Worm (Caenorhabditis elegans) whole organism, late embryonic: ENCODE data around the gene F22E5.13.
"Not testable (repeated sequence)": the region's sequence is repeated elsewhere in the genome, so short reads cannot be mapped to it uniquely, and the experiment has no call there.

Source experiments
- K02D7.2 ChIP-seq: sonication (generic microtip); optimal IDR thresholded peaks from 2 replicates; lab custom pipeline; 2017; ENCODE audit warnings: mild to moderate bottlenecking, missing genetic modification characterization, missing compliant biosample characterization
- K09A11.1 ChIP-seq: sonication (generic microtip); optimal IDR thresholded peaks from 2 replicates; lab custom pipeline; 2017; ENCODE audit warnings: antibody characterized with exemption, mild to moderate bottlenecking, missing genetic modification characterization, missing compliant biosample characterization; ENCODE audit not compliant: insufficient read depth
- Y22D7AL.16 ChIP-seq: sonication (generic microtip); optimal IDR thresholded peaks from 2 replicates; lab custom pipeline; 2016; ENCODE audit warnings: missing genetic modification characterization, missing compliant biosample characterization
- ahr-1 ChIP-seq: sonication (generic microtip); optimal IDR thresholded peaks from 2 replicates; lab custom pipeline; 2016; ENCODE audit warnings: missing genetic modification characterization, missing compliant biosample characterization
- ama-1 ChIP-seq: fragments of 150-350 bp; optimal IDR thresholded peaks from 2 replicates; lab custom pipeline; 2014
- ceh-14 ChIP-seq: sonication (generic microtip); optimal IDR thresholded peaks from 2 replicates; lab custom pipeline; 2016; ENCODE audit warnings: missing genotype, missing genetic modification characterization, missing compliant biosample characterization
- ceh-2 ChIP-seq: sonication (generic microtip); optimal IDR thresholded peaks from 2 replicates; lab custom pipeline; 2016; ENCODE audit warnings: missing genotype, missing genetic modification characterization, missing compliant biosample characterization
- ceh-31 ChIP-seq: sonication (generic microtip); optimal IDR thresholded peaks from 2 replicates; lab custom pipeline; 2016; ENCODE audit warnings: missing genetic modification characterization, missing compliant biosample characterization
- ceh-48 ChIP-seq: sonication (generic microtip); optimal IDR thresholded peaks from 2 replicates; lab custom pipeline; 2016; ENCODE audit warnings: missing genetic modification characterization, inconsistent platforms, missing compliant biosample characterization
- ceh-6 ChIP-seq: fragments of 200-800 bp; sonication (Bioruptor generic); optimal IDR thresholded peaks from 2 replicates; lab custom pipeline; 2018; ENCODE audit warnings: mild to moderate bottlenecking, missing genetic modification characterization, missing compliant biosample characterization
- ceh-9 ChIP-seq: sonication (generic microtip); optimal IDR thresholded peaks from 2 replicates; lab custom pipeline; 2016; ENCODE audit warnings: mild to moderate bottlenecking, missing genetic modification characterization, inconsistent platforms, missing compliant biosample characterization
- dmd-4 ChIP-seq: sonication (generic microtip); optimal IDR thresholded peaks from 2 replicates; lab custom pipeline; 2016; ENCODE audit warnings: borderline replicate concordance, missing genetic modification characterization, missing compliant biosample characterization
- dve-1 ChIP-seq: sonication (generic microtip); optimal IDR thresholded peaks from 2 replicates; lab custom pipeline; 2017; ENCODE audit warnings: antibody characterized with exemption, mild to moderate bottlenecking, missing genetic modification characterization, missing compliant biosample characterization
- elt-2 ChIP-seq: sonication (generic microtip); optimal IDR thresholded peaks from 2 replicates; lab custom pipeline; 2016; ENCODE audit warnings: missing genetic modification reagents, missing genetic modification characterization, missing compliant biosample characterization
- elt-4 ChIP-seq: sonication (generic microtip); optimal IDR thresholded peaks from 2 replicates; lab custom pipeline; 2016; ENCODE audit warnings: missing genetic modification characterization, missing compliant biosample characterization
- eyg-1 ChIP-seq: sonication (generic microtip); optimal IDR thresholded peaks from 2 replicates; lab custom pipeline; 2016; ENCODE audit warnings: missing genotype, missing genetic modification characterization, missing compliant biosample characterization
- fax-1 ChIP-seq: sonication (generic microtip); optimal IDR thresholded peaks from 2 replicates; lab custom pipeline; 2016; ENCODE audit warnings: missing genotype, missing genetic modification characterization, missing compliant biosample characterization
- fkh-10 ChIP-seq: fragments of 150-350 bp; optimal IDR thresholded peaks from 2 replicates; lab custom pipeline; 2014; ENCODE audit warnings: missing biosample characterization, missing genetic modification reagents, missing genetic modification characterization
- fkh-6 ChIP-seq: sonication (generic microtip); optimal IDR thresholded peaks from 2 replicates; lab custom pipeline; 2016; ENCODE audit warnings: missing genetic modification characterization, missing compliant biosample characterization
- hlh-6 ChIP-seq: sonication (generic microtip); optimal IDR thresholded peaks from 2 replicates; lab custom pipeline; 2016; ENCODE audit warnings: missing genotype, missing genetic modification characterization, missing compliant biosample characterization
- hlh-8 ChIP-seq: sonication (generic microtip); optimal IDR thresholded peaks from 2 replicates; lab custom pipeline; 2016; ENCODE audit warnings: missing genotype, missing genetic modification characterization, missing compliant biosample characterization
- madf-2 ChIP-seq: sonication (generic microtip); optimal IDR thresholded peaks from 2 replicates; lab custom pipeline; 2017; ENCODE audit warnings: missing genetic modification characterization, missing compliant biosample characterization
- mec-3 ChIP-seq: sonication (generic microtip); optimal IDR thresholded peaks from 2 replicates; lab custom pipeline; 2016; ENCODE audit warnings: borderline replicate concordance, missing genetic modification characterization, missing compliant biosample characterization
- nfya-1 ChIP-seq: sonication (generic microtip); optimal IDR thresholded peaks from 2 replicates; lab custom pipeline; 2017; ENCODE audit warnings: missing genetic modification characterization, mild to moderate bottlenecking, missing compliant biosample characterization, antibody characterized with exemption, moderate library complexity
- npax-4 ChIP-seq: sonication (generic microtip); optimal IDR thresholded peaks from 2 replicates; lab custom pipeline; 2016; ENCODE audit warnings: missing genetic modification characterization, missing compliant biosample characterization
- pat-9 ChIP-seq: fragments of 200-800 bp; sonication (Bioruptor generic); optimal IDR thresholded peaks from 2 replicates; lab custom pipeline; 2018; ENCODE audit warnings: mild to moderate bottlenecking, missing genetic modification characterization, moderate library complexity, missing compliant biosample characterization
- pha-2 ChIP-seq: sonication (generic microtip); optimal IDR thresholded peaks from 2 replicates; lab custom pipeline; 2017; ENCODE audit warnings: mild to moderate bottlenecking, missing genetic modification characterization, missing compliant biosample characterization
- pha-4 ChIP-seq: fragments of 150-350 bp; optimal IDR thresholded peaks from 2 replicates; lab custom pipeline; 2018; ENCODE audit warnings: missing biosample characterization, missing genetic modification reagents, missing genetic modification characterization
- pqm-1 ChIP-seq: sonication (generic microtip); optimal IDR thresholded peaks from 2 replicates; lab custom pipeline; 2016; ENCODE audit warnings: missing genetic modification characterization, missing compliant biosample characterization
- pros-1 ChIP-seq: fragments of 150-350 bp; optimal IDR thresholded peaks from 2 replicates; lab custom pipeline; 2014; ENCODE audit warnings: missing biosample characterization, missing genetic modification reagents, missing genetic modification characterization
- sdc-2 ChIP-seq: sonication (generic microtip); optimal IDR thresholded peaks from 2 replicates; lab custom pipeline; 2016; ENCODE audit warnings: missing genotype, missing genetic modification characterization, missing compliant biosample characterization
- sox-2 ChIP-seq: fragments of 200-800 bp; sonication (Bioruptor generic); IDR thresholded peaks from 2 replicates; pipeline ENCODE4 v1.3.6; 2022; ENCODE audit warnings: missing genetic modification reagents, missing genetic modification characterization, missing compliant biosample characterization
- syd-9 ChIP-seq: sonication (generic microtip); optimal IDR thresholded peaks from 2 replicates; lab custom pipeline; 2016; ENCODE audit warnings: mild to moderate bottlenecking, missing genetic modification characterization, moderate library complexity, missing compliant biosample characterization
- tbx-2 ChIP-seq: sonication (generic microtip); optimal IDR thresholded peaks from 2 replicates; lab custom pipeline; 2016; ENCODE audit warnings: missing genetic modification characterization, missing compliant biosample characterization
- ttx-3 ChIP-seq: sonication (generic microtip); optimal IDR thresholded peaks from 2 replicates; lab custom pipeline; 2016; ENCODE audit warnings: missing genetic modification reagents, missing genetic modification characterization, missing compliant biosample characterization
- unc-3 ChIP-seq, 2 experiments: fragments of 200-800 bp in 1 of 2; sonication (Bioruptor generic) in 1 of 2; sonication (generic microtip) in 1 of 2; conservative IDR thresholded peaks in 1 of 2; optimal IDR thresholded peaks in 1 of 2; 2 replicates each; pipeline versions ENCODE4 v1.3.6 to Lab custom; 2016 to 2022; ENCODE audit warnings: missing compliant biosample characterization in 2 of 2, missing genetic modification characterization in 2 of 2, missing genetic modification reagents in 1 of 2
- unc-42 ChIP-seq: sonication (generic microtip); optimal IDR thresholded peaks from 2 replicates; lab custom pipeline; 2016; ENCODE audit warnings: missing genotype, missing genetic modification characterization, missing compliant biosample characterization
- zip-5 ChIP-seq: sonication (generic microtip); optimal IDR thresholded peaks from 2 replicates; lab custom pipeline; 2016; ENCODE audit warnings: missing genetic modification characterization, missing compliant biosample characterization
- ztf-16 ChIP-seq: sonication (generic microtip); optimal IDR thresholded peaks from 2 replicates; lab custom pipeline; 2017; ENCODE audit warnings: missing genetic modification characterization, missing compliant biosample characterization

The F22E5.13 gene

ce11 chrII:2646756-2647155 lies 2.7 kb downstream of the F22E5.13 start, which contains the start of gene F22E5.12:
Gene F22E5.12, minus strand, starts transcription at chrII:2646856.
- TF ChIP-seq ama-1 (lab: Kevin White, UChicago); nfya-1 (tag; lab: Kevin White, UChicago); fkh-10 (GFP tag; lab: Kevin White, UChicago): not testable (repeated sequence)

- TF ChIP-seq Y22D7AL.16 (no peak), K02D7.2 (tag; lab: Kevin White, UChicago) (no peak), hlh-8 (tag; lab: Kevin White, UChicago) (no peak), sdc-2 (tag; lab: Kevin White, UChicago) (no peak), pat-9 (tag; lab: Kevin White, UChicago) (no peak), fkh-6 (tag; lab: Kevin White, UChicago) (no peak), fax-1 (tag; lab: Kevin White, UChicago) (no peak), sox-2 (no peak), madf-2 (tag; lab: Kevin White, UChicago) (no peak), pqm-1 (no peak), elt-4 (tag; lab: Kevin White, UChicago) (no peak), eyg-1 (no peak), ceh-14 (tag; lab: Kevin White, UChicago) (no peak), elt-2 (tag; lab: Kevin White, UChicago) (no peak), tbx-2 (tag; lab: Kevin White, UChicago) (no peak), ceh-31 (tag; lab: Kevin White, UChicago) (no peak)
These were observed 4.9 kb downstream of the F22E5.13 start, which contains the start of gene F22E5.11 for ce11 chrII:2644498-2644897. Gene F22E5.11, minus strand, starts transcription at chrII:2644598.

ce11 chrII:2641777-2642176 lies 7.7 kb downstream of the F22E5.13 start, which contains the start of gene F22E5.7:
Gene F22E5.7, plus strand, starts transcription at chrII:2642077.
- TF ChIP-seq dve-1 (tag; lab: Kevin White, UChicago), result no peak

- TF ChIP-seq pros-1 (tag; lab: Kevin White, UChicago), result no peak
- TF ChIP-seq dmd-4 (tag; lab: Kevin White, UChicago), result no peak
- TF ChIP-seq npax-4 (tag; lab: Kevin White, UChicago), result no peak
- TF ChIP-seq ttx-3 (tag; lab: Kevin White, UChicago), result no peak
- TF ChIP-seq ceh-6 (GFP tag; lab: Kevin White, UChicago), result no peak
- TF ChIP-seq mec-3 (tag; lab: Kevin White, UChicago), result no peak
- TF ChIP-seq ahr-1 (tag; lab: Kevin White, UChicago), result no peak
- no peak for TF ChIP-seq fax-1 (tag; lab: Kevin White, UChicago)
- no peak for TF ChIP-seq ceh-31 (tag; lab: Kevin White, UChicago)
- no peak for TF ChIP-seq ceh-2 (tag; lab: Kevin White, UChicago)
- no peak for TF ChIP-seq K09A11.1 (tag; lab: Kevin White, UChicago)
- no peak for TF ChIP-seq tbx-2 (tag; lab: Kevin White, UChicago)
These were observed 8.5 kb downstream of the F22E5.13 start, which contains the start of gene F22E5.23 for ce11 chrII:2640982-2641381. Gene F22E5.23, plus strand, starts transcription at chrII:2641282.

ce11 chrII:2639401-2640088 lies 9.9 kb downstream of the F22E5.13 start, which contains the start of gene F22E5.8:
Gene F22E5.8, plus strand, starts transcription at chrII:2640038.
- peak; percentile 75 for TF ChIP-seq dve-1 (tag; lab: Kevin White, UChicago)

ce11 chrII:2638062-2638461 lies 11.4 kb downstream of the F22E5.13 start, which contains the start of gene F22E5.9:
Gene F22E5.9, plus strand, starts transcription at chrII:2638388.
- TF ChIP-seq ceh-2 (tag; lab: Kevin White, UChicago) (no peak), unc-42 (no peak), nfya-1 (tag; lab: Kevin White, UChicago) (no peak), syd-9 (no peak), hlh-8 (tag; lab: Kevin White, UChicago) (no peak), ceh-9 (tag; lab: Kevin White, UChicago) (no peak), zip-5 (tag; lab: Kevin White, UChicago) (no peak), ceh-6 (GFP tag; lab: Kevin White, UChicago) (no peak), ceh-48 (tag; lab: Kevin White, UChicago) (no peak), pros-1 (tag; lab: Kevin White, UChicago) (no peak), hlh-6 (tag; lab: Kevin White, UChicago) (no peak), unc-3 (GFP tag; conservative IDR thresholded peaks at IDR 0.05; lab: Robert Waterston, UW) (no peak), unc-3 (tag; optimal IDR thresholded peaks at IDR 0.05; lab: Kevin White, UChicago) (no peak), npax-4 (tag; lab: Kevin White, UChicago) (no peak), pha-4 (tag; lab: Kevin White, UChicago) (no peak), pha-2 (tag; lab: Kevin White, UChicago) (no peak), ztf-16 (tag; lab: Kevin White, UChicago) (no peak), pqm-1 (no peak), fkh-6 (tag; lab: Kevin White, UChicago) (no peak), ahr-1 (tag; lab: Kevin White, UChicago) (no peak)
- TF ChIP-seq, all 69 proteins: peak for 0
